Worm (Caenorhabditis elegans) whole organism, L4/young adult: ENCODE results near the gene F10D2.16.

Source experiments
- W03F9.2 ChIP-seq: fragments of 150-350 bp; optimal IDR thresholded peaks from 2 replicates; lab custom pipeline; 2014; ENCODE audit warnings: missing biosample characterization, missing genetic modification characterization
- dao-5 ChIP-seq: sonication (generic microtip); optimal IDR thresholded peaks from 2 replicates; lab custom pipeline; 2016; ENCODE audit warnings: missing genotype, missing genetic modification characterization, moderate library complexity, missing compliant biosample characterization
- him-1 ChIP-seq: sonication (generic microtip); optimal IDR thresholded peaks from 2 replicates; lab custom pipeline; 2016; ENCODE audit warnings: missing genotype, missing genetic modification reagents, missing genetic modification characterization, missing compliant biosample characterization

DNA sequence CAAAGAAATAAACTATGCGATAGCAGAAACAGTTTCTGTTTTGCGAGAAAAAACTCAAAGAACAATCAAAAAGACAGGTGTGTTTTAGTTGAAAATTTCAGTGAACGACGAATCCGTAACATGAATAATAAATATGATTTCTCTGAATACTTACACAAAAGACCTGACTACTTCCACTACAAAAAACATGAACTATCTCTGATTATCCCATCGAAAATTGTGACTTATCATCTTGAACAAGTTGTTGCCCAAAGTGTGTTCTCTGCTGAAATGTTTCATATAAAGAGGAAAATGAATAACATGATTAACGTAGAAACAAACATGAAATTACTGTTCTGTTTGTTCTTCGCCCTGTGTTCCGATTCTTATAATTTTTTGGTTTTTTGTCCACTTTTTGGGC lies 32.6 kb downstream of the F10D2.16 start, which contains the start of gene ugt-36:
- TF ChIP-seq W03F9.2 (tag; lab: Kevin White, UChicago) (no peak), him-1 (tag; lab: Kevin White, UChicago) (no peak), dao-5 (tag; lab: Kevin White, UChicago) (no peak)
